Worm (Caenorhabditis elegans) whole organism, early embryonic: ENCODE results near the gene srj-37.

ENCODE experiments used
- ceh-36 ChIP-seq: sonication (generic microtip); optimal IDR thresholded peaks from 2 replicates; lab custom pipeline; 2016; ENCODE audit warnings: missing genetic modification characterization, inconsistent platforms, missing compliant biosample characterization
- hmbx-1 ChIP-seq: sonication (generic microtip); optimal IDR thresholded peaks from 2 replicates; lab custom pipeline; 2016; ENCODE audit warnings: mild to moderate bottlenecking, missing genetic modification characterization, missing compliant biosample characterization

DNA sequence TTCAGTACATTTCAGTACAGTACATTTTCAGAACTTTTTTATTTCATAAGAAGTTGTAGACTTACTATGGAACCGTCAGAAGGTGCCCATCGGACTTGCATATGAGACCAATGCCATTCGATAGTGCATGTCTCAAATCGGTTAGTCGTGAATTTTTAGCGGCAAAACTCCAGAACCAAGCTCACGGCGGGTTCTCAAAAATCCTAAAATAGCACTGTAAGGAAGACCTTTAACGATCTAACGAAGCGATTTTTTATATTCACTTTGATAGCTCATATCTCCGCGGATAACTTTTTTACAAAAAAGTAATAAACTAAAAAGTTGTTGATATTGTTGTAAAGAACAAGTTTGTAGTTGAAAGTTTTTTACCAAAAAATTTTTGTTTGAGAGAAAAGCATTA, 35.8 kb downstream of the srj-37 start, which contains the start of gene sru-25:
- TF ChIP-seq hmbx-1 (tag; lab: Kevin White, UChicago), result no peak
- TF ChIP-seq ceh-36, result no peak
